Fruit fly (Drosophila melanogaster) whole organism, embryonic: ENCODE measurements around the gene Vha16-5.

ENCODE experiments used
- Antp ChIP-seq: fragments of 200-800 bp; sonication (Bioruptor generic); optimal IDR thresholded peaks from 3 replicates; lab custom pipeline; 2016; ENCODE audit warnings: missing biosample characterization, missing genetic modification characterization
- Bdp1 ChIP-seq: fragments of 200-800 bp; sonication (Bioruptor generic); optimal IDR thresholded peaks from 3 replicates; lab custom pipeline; 2016; ENCODE audit warnings: missing biosample characterization, missing genetic modification characterization
- CG10321 ChIP-seq: fragments of 200-800 bp; sonication (Bioruptor generic); IDR thresholded peaks from 2 replicates; pipeline ENCODE4 v1.3.6; 2022; ENCODE audit warnings: missing biosample characterization, missing genetic modification characterization
- CG10979 ChIP-seq: fragments of 200-800 bp; sonication (Bioruptor generic); optimal IDR thresholded peaks from 2 replicates; lab custom pipeline; 2018; ENCODE audit warnings: missing biosample characterization, mild to moderate bottlenecking, missing genetic modification characterization, moderate library complexity
- CG12155 ChIP-seq: fragments of 200-800 bp; sonication (Bioruptor generic); optimal IDR thresholded peaks from 3 replicates; lab custom pipeline; 2016; ENCODE audit warnings: missing biosample characterization, missing genetic modification characterization
- CG12659 ChIP-seq: fragments of 200-800 bp; sonication (Bioruptor generic); optimal IDR thresholded peaks from 3 replicates; lab custom pipeline; 2017; ENCODE audit warnings: mild to moderate bottlenecking, missing biosample characterization, missing genetic modification reagents, missing genetic modification characterization
- CG13424 ChIP-seq: fragments of 200-800 bp; sonication (Bioruptor generic); optimal IDR thresholded peaks from 2 replicates; lab custom pipeline; 2019; ENCODE audit warnings: missing biosample characterization, mild to moderate bottlenecking, missing genetic modification characterization, moderate library complexity
- CG14441 ChIP-seq: fragments of 200-800 bp; sonication (Bioruptor generic); IDR thresholded peaks from 2 replicates; pipeline ENCODE4 v1.3.6; 2022; ENCODE audit warnings: missing biosample characterization, missing genetic modification characterization
- CG14710 ChIP-seq: fragments of 200-800 bp; sonication (Bioruptor generic); optimal IDR thresholded peaks from 3 replicates; lab custom pipeline; 2019; ENCODE audit warnings: missing biosample characterization, mild to moderate bottlenecking, missing genetic modification characterization, moderate library complexity
- CG14965 ChIP-seq: fragments of 200-800 bp; sonication (Bioruptor generic); optimal IDR thresholded peaks from 2 replicates; lab custom pipeline; 2016; ENCODE audit warnings: missing biosample characterization, missing genetic modification characterization, borderline replicate concordance
- CG15696 ChIP-seq: fragments of 200-800 bp; sonication (Bioruptor generic); optimal IDR thresholded peaks from 2 replicates; lab custom pipeline; 2019; ENCODE audit warnings: missing biosample characterization, mild to moderate bottlenecking, missing genetic modification characterization, moderate library complexity
- CG1603 ChIP-seq: fragments of 200-800 bp; sonication (Bioruptor generic); optimal IDR thresholded peaks from 2 replicates; lab custom pipeline; 2019; ENCODE audit warnings: missing biosample characterization, mild to moderate bottlenecking, missing genetic modification characterization, moderate library complexity
- CG17361 ChIP-seq: fragments of 200-800 bp; sonication (Bioruptor generic); IDR thresholded peaks from 3 replicates; pipeline ENCODE4 v1.3.6; 2022; ENCODE audit warnings: missing biosample characterization, missing genetic modification characterization
- CG2116 ChIP-seq: fragments of 200-800 bp; sonication (Bioruptor generic); optimal IDR thresholded peaks from 3 replicates; lab custom pipeline; 2018; ENCODE audit warnings: missing biosample characterization, mild to moderate bottlenecking, missing genetic modification characterization
- CG2120 ChIP-seq: fragments of 200-800 bp; sonication (Bioruptor generic); optimal IDR thresholded peaks from 3 replicates; lab custom pipeline; 2016; ENCODE audit warnings: missing biosample characterization, missing genetic modification characterization
- CG30020 ChIP-seq: fragments of 200-800 bp; optimal IDR thresholded peaks from 2 replicates; lab custom pipeline; 2019; ENCODE audit warnings: missing biosample characterization, mild to moderate bottlenecking, missing genetic modification characterization, moderate library complexity
- CG3065 ChIP-seq: fragments of 200-800 bp; sonication (Bioruptor generic); optimal IDR thresholded peaks from 2 replicates; lab custom pipeline; 2016; ENCODE audit warnings: missing biosample characterization, missing genetic modification characterization
- CG4328 ChIP-seq: fragments of 200-800 bp; sonication (Bioruptor generic); optimal IDR thresholded peaks from 3 replicates; lab custom pipeline; 2017; ENCODE audit warnings: missing biosample characterization, missing genetic modification reagents, missing genetic modification characterization
- CG5180 ChIP-seq: fragments of 200-800 bp; sonication (Bioruptor generic); optimal IDR thresholded peaks from 3 replicates; lab custom pipeline; 2017; ENCODE audit warnings: missing biosample characterization, missing genetic modification characterization, mild to moderate bottlenecking, moderate library complexity, missing genetic modification reagents
- CG7963 ChIP-seq: fragments of 200-800 bp; sonication (Bioruptor generic); IDR thresholded peaks from 3 replicates; pipeline ENCODE4 v1.3.6; 2022; ENCODE audit warnings: missing biosample characterization, missing genetic modification characterization; ENCODE audit not compliant: partially characterized antibody
- CG8765 ChIP-seq: fragments of 200-800 bp; sonication (Bioruptor generic); IDR thresholded peaks from 2 replicates; pipeline ENCODE4 v1.3.6; 2022; ENCODE audit warnings: missing biosample characterization, missing genetic modification characterization
- CG9727 ChIP-seq: fragments of 200-800 bp; sonication (Bioruptor generic); optimal IDR thresholded peaks from 3 replicates; lab custom pipeline; 2017; ENCODE audit warnings: missing biosample characterization, mild to moderate bottlenecking, missing genetic modification characterization
- CHES-1-like ChIP-seq: fragments of 200-800 bp; sonication (Bioruptor generic); optimal IDR thresholded peaks from 2 replicates; lab custom pipeline; 2016; ENCODE audit warnings: missing biosample characterization, missing genetic modification characterization
- Doc3 ChIP-seq: fragments of 200-800 bp; sonication (Bioruptor generic); IDR thresholded peaks from 3 replicates; pipeline ENCODE4 v1.3.6; 2022; ENCODE audit warnings: missing biosample characterization, missing genetic modification characterization; ENCODE audit not compliant: partially characterized antibody
- Dp ChIP-seq: fragments of 200-800 bp; sonication (Bioruptor generic); optimal IDR thresholded peaks from 2 replicates; lab custom pipeline; 2018; ENCODE audit warnings: missing biosample characterization, mild to moderate bottlenecking, missing genetic modification characterization, moderate library complexity
- Dref ChIP-seq: fragments of 200-800 bp; sonication (Bioruptor generic); IDR thresholded peaks from 2 replicates; pipeline ENCODE4 v1.3.6; 2022; ENCODE audit warnings: missing biosample characterization, missing genetic modification characterization
- E2f2 ChIP-seq: fragments of 200-800 bp; sonication (Bioruptor generic); IDR thresholded peaks from 2 replicates; pipeline ENCODE4 v1.3.6; 2022; ENCODE audit warnings: missing biosample characterization, missing genetic modification characterization
- Hsf ChIP-seq: fragments of 200-800 bp; sonication (Bioruptor generic); optimal IDR thresholded peaks from 3 replicates; lab custom pipeline; 2016; ENCODE audit warnings: missing biosample characterization, missing genetic modification characterization
- MBD-R2 ChIP-seq: fragments of 200-800 bp; sonication (Bioruptor generic); IDR thresholded peaks from 2 replicates; pipeline ENCODE4 v1.3.6; 2022; ENCODE audit warnings: missing biosample characterization, missing genetic modification characterization
- Med ChIP-seq: fragments of 200-800 bp; sonication (Bioruptor generic); peaks from one replicate; lab custom pipeline; 2016; ENCODE audit warnings: missing biosample characterization, missing genetic modification characterization, mild to moderate bottlenecking, inconsistent platforms, moderate library complexity
- Trl ChIP-seq, 3 experiments: fragments of >200 bp in 2 of 3; fragments of 200-800 bp in 1 of 3; sonication (Bioruptor generic) in 1 of 3; optimal IDR thresholded peaks; 2 replicates in 1 of 3; 3 replicates in 2 of 3; lab custom pipeline; 2016 to 2017; ENCODE audit warnings: missing biosample characterization in 1 of 3, missing genetic modification characterization in 1 of 3
- YL-1 ChIP-seq: fragments of 200-800 bp; sonication (Bioruptor generic); optimal IDR thresholded peaks from 3 replicates; lab custom pipeline; 2017; ENCODE audit warnings: missing biosample characterization, mild to moderate bottlenecking, missing genetic modification characterization
- amos ChIP-seq: fragments of 200-800 bp; sonication (Bioruptor generic); IDR thresholded peaks from 2 replicates; pipeline ENCODE4 v1.3.6; 2022; ENCODE audit warnings: missing biosample characterization, missing genetic modification characterization; ENCODE audit not compliant: partially characterized antibody
- bab2 ChIP-seq: fragments of 200-800 bp; sonication (Bioruptor generic); optimal IDR thresholded peaks from 2 replicates; lab custom pipeline; 2016; ENCODE audit warnings: missing biosample characterization, missing genetic modification characterization
- dm ChIP-seq: fragments of 200-800 bp; sonication (Bioruptor generic); optimal IDR thresholded peaks from 3 replicates; lab custom pipeline; 2016; ENCODE audit warnings: missing biosample characterization, missing genetic modification characterization
- gfzf ChIP-seq: fragments of 200-800 bp; sonication (Bioruptor generic); optimal IDR thresholded peaks from 2 replicates; lab custom pipeline; 2016; ENCODE audit warnings: missing biosample characterization, mild to moderate bottlenecking, missing genetic modification characterization, moderate library complexity
- grau ChIP-seq: fragments of 200-800 bp; optimal IDR thresholded peaks from 3 replicates; lab custom pipeline; 2019; ENCODE audit warnings: missing biosample characterization, mild to moderate bottlenecking, missing genetic modification characterization, moderate library complexity
- lmd ChIP-seq: fragments of 200-800 bp; sonication (Bioruptor generic); IDR thresholded peaks from 2 replicates; pipeline ENCODE4 v1.3.6; 2022; ENCODE audit warnings: missing biosample characterization, missing genetic modification characterization
- nerfin-1 ChIP-seq: fragments of 200-800 bp; sonication (Bioruptor generic); optimal IDR thresholded peaks from 3 replicates; lab custom pipeline; 2019; ENCODE audit warnings: missing biosample characterization, mild to moderate bottlenecking, missing genetic modification characterization, moderate library complexity
- prd ChIP-seq, 3 experiments: fragments of >200 bp in 2 of 3; fragments of 200-800 bp in 1 of 3; sonication (Bioruptor generic) in 1 of 3; optimal IDR thresholded peaks in 2 of 3; IDR thresholded peaks in 1 of 3; 2 replicates in 2 of 3; 3 replicates in 1 of 3; pipeline versions ENCODE4 v1.3.6 to Lab custom; 2017 to 2022; ENCODE audit warnings: missing biosample characterization in 1 of 3, missing genetic modification characterization in 1 of 3
- pzg ChIP-seq: fragments of 200-800 bp; sonication (Bioruptor generic); optimal IDR thresholded peaks from 3 replicates; lab custom pipeline; 2018; ENCODE audit warnings: missing biosample characterization, mild to moderate bottlenecking, missing genetic modification characterization, moderate library complexity
- row ChIP-seq: fragments of 200-800 bp; sonication (Bioruptor generic); IDR thresholded peaks from 3 replicates; pipeline ENCODE4 v1.3.6; 2022; ENCODE audit warnings: missing biosample characterization, missing genetic modification characterization
- slbo ChIP-seq: fragments of 200-800 bp; sonication (Bioruptor generic); IDR thresholded peaks from 2 replicates; pipeline ENCODE4 v1.3.6; 2022; ENCODE audit warnings: missing biosample characterization, missing genetic modification characterization
- sna ChIP-seq: fragments of 200-800 bp; sonication (Bioruptor generic); IDR thresholded peaks from 2 replicates; pipeline ENCODE4 v1.3.6; 2022; ENCODE audit warnings: missing biosample characterization, missing genetic modification characterization; ENCODE audit not compliant: partially characterized antibody
- tgo ChIP-seq: fragments of 200-800 bp; sonication (Bioruptor generic); IDR thresholded peaks from 3 replicates; pipeline ENCODE4 v1.3.6; 2022; ENCODE audit warnings: missing biosample characterization, missing genetic modification characterization
- trem ChIP-seq: fragments of 200-800 bp; optimal IDR thresholded peaks from 3 replicates; lab custom pipeline; 2019; ENCODE audit warnings: missing biosample characterization, mild to moderate bottlenecking, missing genetic modification characterization, moderate library complexity
- unpg ChIP-seq: fragments of 200-800 bp; sonication (Bioruptor generic); optimal IDR thresholded peaks from 3 replicates; lab custom pipeline; 2018; ENCODE audit warnings: missing biosample characterization, mild to moderate bottlenecking, missing genetic modification characterization, moderate library complexity

The Vha16-5 gene

DNA sequence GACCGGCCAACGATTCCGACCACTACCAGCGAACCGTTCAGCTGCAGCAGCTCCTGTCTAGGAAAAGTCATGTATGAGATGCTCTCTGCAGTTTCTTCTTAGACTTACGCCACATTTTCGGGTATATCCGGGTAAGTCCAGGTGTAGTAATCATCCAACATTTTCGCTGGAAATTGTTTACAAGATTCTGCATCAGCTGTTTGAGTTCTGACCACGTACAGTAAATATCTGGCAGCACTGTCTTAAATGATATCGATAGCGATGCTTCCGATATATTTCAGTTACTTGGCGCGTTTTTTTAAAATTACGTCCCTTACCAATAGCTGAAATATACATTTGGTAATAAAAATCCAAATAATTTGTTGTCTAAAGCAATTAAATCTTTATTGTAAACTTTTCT lies 6.9 kb upstream of the Vha16-5 start, which contains the start of gene CG6729 (continued):
- TF ChIP-seq CG10321 (GFP tag; lab: Robert Waterston, UW) (no peak), CG14710 (tag; lab: Kevin White, UChicago) (peak; percentile 41), amos (GFP tag; lab: Robert Waterston, UW) (peak; percentile 74), CG7963 (0 out of 3 replicates have a peak, but pooled peaks have one; percentile 40), sna (GFP tag; lab: Robert Waterston, UW) (peak; percentile 57), grau (tag; lab: Kevin White, UChicago) (no peak), prd (optimal IDR thresholded peaks at IDR 0.05; lab: Kevin White, UChicago) (no peak), prd (GFP tag; IDR thresholded peaks at IDR 0.05; lab: Robert Waterston, UW) (no peak)

DNA sequence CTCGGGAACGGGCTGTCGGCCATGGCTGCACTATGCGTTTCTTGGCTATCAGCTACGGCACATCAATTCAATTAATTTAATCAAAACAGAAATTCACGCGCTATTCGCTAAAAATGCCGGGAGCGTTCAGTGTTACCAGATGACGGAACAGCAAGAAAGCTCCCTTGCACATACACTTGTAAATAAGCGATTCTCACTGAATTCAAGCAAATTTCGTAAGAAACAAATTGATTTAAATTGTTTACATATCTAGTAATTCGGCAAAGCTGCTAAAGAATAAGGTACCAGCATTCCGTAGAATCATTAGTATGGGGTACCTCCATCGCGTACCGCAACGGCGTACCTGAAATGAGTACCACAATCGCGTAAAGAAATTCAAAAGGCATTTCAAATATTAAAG lies 920 bp downstream of the Vha16-5 start, which contains the start of gene Nup107:
Gene Nup107, minus strand, starts transcription at position 149 of the 400 bp plus-strand sequence.
- TF ChIP-seq CG1603, result peak; percentile 81
- TF ChIP-seq CG14965, result no peak
- peak; percentile 14 for TF ChIP-seq CG12659 (GFP tag; lab: Kevin White, UChicago)
- peak; percentile 3 for TF ChIP-seq CG3065 (GFP tag; lab: Kevin White, UChicago)
- peak; percentile 73 for TF ChIP-seq pzg
- TF ChIP-seq CG30020 (tag; lab: Kevin White, UChicago), result peak; percentile 88
- peak; percentile 85 for TF ChIP-seq MBD-R2 (GFP tag; lab: Robert Waterston, UW)
- peak; percentile 11 for TF ChIP-seq YL-1
- TF ChIP-seq CHES-1-like (GFP tag; lab: Kevin White, UChicago), result peak; percentile 6
- peak; percentile 44 for TF ChIP-seq Dref (GFP tag; lab: Robert Waterston, UW)
- TF ChIP-seq Doc3, result no peak
- TF ChIP-seq CG4328 (GFP tag; lab: Kevin White, UChicago), result no peak
- peak; percentile 87 for TF ChIP-seq gfzf
- peak; percentile 60 for TF ChIP-seq CG12155 (GFP tag; lab: Kevin White, UChicago)
- peak; percentile 19 for TF ChIP-seq CG2116
- TF ChIP-seq CG17361 (GFP tag; lab: Robert Waterston, UW), result peak; percentile 32; the same call in 1 of the 3 replicates
- no peak for TF ChIP-seq Bdp1 (GFP tag; lab: Kevin White, UChicago)
- no peak for TF ChIP-seq CG9727 (GFP tag; lab: Kevin White, UChicago)
- TF ChIP-seq bab2 (GFP tag; lab: Kevin White, UChicago), result peak; percentile 18
- TF ChIP-seq E2f2, result peak; percentile 73
- no peak for TF ChIP-seq prd (optimal IDR thresholded peaks at IDR 0.05; lab: Kevin White, UChicago)
- peak; percentile 31; the same call in 1 of the 3 replicates for TF ChIP-seq prd (GFP tag; IDR thresholded peaks at IDR 0.05; lab: Robert Waterston, UW)
- peak; percentile 61 for TF ChIP-seq Dp (GFP tag; lab: Kevin White, UChicago)
- peak; percentile 54; the same call in 1 of the 2 replicates for TF ChIP-seq slbo (GFP tag; lab: Robert Waterston, UW)
- no peak for TF ChIP-seq CG15696 (tag; lab: Kevin White, UChicago)
- peak; percentile 72 for TF ChIP-seq Med (GFP tag; lab: Kevin White, UChicago)
- TF ChIP-seq Antp (GFP tag; lab: Kevin White, UChicago), result peak; percentile 22
- no peak for TF ChIP-seq tgo (GFP tag; lab: Robert Waterston, UW)
- peak; percentile 8 for TF ChIP-seq unpg (GFP tag; lab: Kevin White, UChicago)
- peak; percentile 38 for TF ChIP-seq CG2120 (GFP tag; lab: Kevin White, UChicago)
- peak; percentile 77 for TF ChIP-seq row (GFP tag; lab: Robert Waterston, UW)
- TF ChIP-seq CG10979 (tag; lab: Kevin White, UChicago), result peak; percentile 11
- no peak for TF ChIP-seq CG8765 (GFP tag; lab: Robert Waterston, UW)
- peak; percentile 18 for TF ChIP-seq Hsf (GFP tag; lab: Kevin White, UChicago)
- peak; percentile 42 for TF ChIP-seq CG13424 (tag; lab: Kevin White, UChicago)
- TF ChIP-seq CG14441 (GFP tag; lab: Robert Waterston, UW), result 0 out of 2 replicates have a peak, but pooled peaks have one; percentile 15
- peak; percentile 36 for TF ChIP-seq trem
- no peak for TF ChIP-seq Trl (optimal IDR thresholded peaks at IDR 0.05; lab: Kevin White, UChicago)
- peak; percentile 26 for TF ChIP-seq Trl (GFP tag; optimal IDR thresholded peaks at IDR 0.05; lab: Kevin White, UChicago)
- peak; percentile 5; the same call in 1 of the 2 replicates for TF ChIP-seq lmd (GFP tag; lab: Robert Waterston, UW)
- TF ChIP-seq nerfin-1 (tag; lab: Kevin White, UChicago), result peak; percentile 18
- peak; percentile 46 for TF ChIP-seq dm (GFP tag; lab: Kevin White, UChicago)
- TF ChIP-seq CG5180, result no peak
